Fruit fly (Drosophila melanogaster) Kc167 (cell line): Measurements from ENCODE around the gene CG5446.

Experiments used
- Myc ChIP-seq: fragments of >200 bp; optimal IDR thresholded peaks from 2 replicates; lab custom pipeline; 2017; ENCODE audit warnings: missing external identifiers
- Sin3A ChIP-seq: fragments of >200 bp; optimal IDR thresholded peaks from 2 replicates; lab custom pipeline; 2018; ENCODE audit warnings: missing external identifiers
- h ChIP-seq: fragments of >200 bp; optimal IDR thresholded peaks from 3 replicates; lab custom pipeline; 2018; ENCODE audit warnings: missing external identifiers
- insv ChIP-seq: fragments of >200 bp; optimal IDR thresholded peaks from 3 replicates; lab custom pipeline; 2018; ENCODE audit warnings: missing external identifiers
- psq ChIP-seq: fragments of >200 bp; optimal IDR thresholded peaks from 2 replicates; lab custom pipeline; 2017; ENCODE audit warnings: missing external identifiers
- ttk ChIP-seq: sonication (Bioruptor generic); optimal IDR thresholded peaks from 2 replicates; lab custom pipeline; 2017; ENCODE audit warnings: missing external identifiers

DNA sequence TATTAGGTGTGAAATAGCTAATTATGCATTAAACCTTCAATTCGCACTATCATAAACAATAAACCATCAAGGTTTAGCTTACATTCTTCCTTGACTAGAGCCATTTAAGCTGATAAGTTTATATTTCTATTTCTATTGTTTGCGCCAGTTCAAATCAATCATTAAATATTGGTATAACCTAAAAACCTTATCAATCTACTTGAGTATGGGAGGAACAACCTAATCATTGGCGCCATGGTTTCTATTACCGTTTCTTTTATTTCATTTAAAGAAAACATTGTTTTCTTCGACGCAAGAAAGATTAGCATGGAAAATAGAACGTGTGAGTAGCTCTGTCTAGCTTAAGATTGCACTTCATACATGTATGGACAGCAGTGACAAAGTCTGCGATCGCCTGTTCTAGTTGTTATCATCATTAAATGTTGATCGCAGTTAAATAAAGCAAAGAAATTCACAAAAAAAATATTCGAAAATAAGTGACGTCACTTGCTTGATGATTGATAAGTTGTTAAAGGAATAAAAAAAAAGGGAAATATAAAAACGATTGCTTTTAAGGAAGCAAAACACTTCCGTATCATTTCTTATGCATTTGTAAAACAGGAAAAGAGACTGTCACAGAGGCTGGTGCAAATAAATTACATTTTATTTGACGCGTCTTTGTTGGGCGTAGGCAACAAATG lies 46.8 kb upstream of the CG5446 start:
- TF ChIP-seq psq (no peak), insv (lab: Kevin White, UChicago) (no peak), Sin3A (no peak), ttk (lab: Kevin White, UChicago) (no peak), Myc (lab: Kevin White, UChicago) (no peak), h (no peak)
